Fruit fly (Drosophila melanogaster) whole organism, adult: Measurements from ENCODE around the gene bif.

ENCODE experiments used
- CG11617 ChIP-seq: fragments of 200-800 bp; sonication (Bioruptor generic); optimal IDR thresholded peaks from 2 replicates; lab custom pipeline; 2017; ENCODE audit warnings: mild to moderate bottlenecking, missing biosample characterization, missing genetic modification reagents, missing genetic modification characterization
- CG12768 ChIP-seq: fragments of 200-800 bp; sonication (Bioruptor generic); optimal IDR thresholded peaks from 2 replicates; lab custom pipeline; 2017; ENCODE audit warnings: missing biosample characterization, missing genetic modification characterization, mild to moderate bottlenecking, moderate library complexity, missing genetic modification reagents
- CG14711 ChIP-seq: fragments of 200-800 bp; sonication (Bioruptor generic); optimal IDR thresholded peaks from 2 replicates; lab custom pipeline; 2018; ENCODE audit warnings: missing biosample characterization, mild to moderate bottlenecking, missing genetic modification characterization, moderate library complexity
- CG1620 ChIP-seq: fragments of 200-800 bp; sonication (Bioruptor generic); optimal IDR thresholded peaks from 2 replicates; lab custom pipeline; 2016; ENCODE audit warnings: missing biosample characterization, missing genetic modification characterization
- CG33017 ChIP-seq: fragments of 200-800 bp; sonication (Bioruptor generic); optimal IDR thresholded peaks from 2 replicates; lab custom pipeline; 2018; ENCODE audit warnings: missing biosample characterization, mild to moderate bottlenecking, missing genetic modification characterization, moderate library complexity
- CG5204 ChIP-seq: fragments of 200-800 bp; sonication (Bioruptor generic); optimal IDR thresholded peaks from 2 replicates; lab custom pipeline; 2016; ENCODE audit warnings: missing biosample characterization, missing genetic modification characterization
- CG7045 ChIP-seq: fragments of 200-800 bp; sonication (Bioruptor generic); optimal IDR thresholded peaks from 2 replicates; lab custom pipeline; 2017; ENCODE audit warnings: missing biosample characterization, mild to moderate bottlenecking, missing genetic modification characterization
- CG7101 ChIP-seq: fragments of 200-800 bp; sonication (Bioruptor generic); optimal IDR thresholded peaks from 2 replicates; lab custom pipeline; 2018; ENCODE audit warnings: missing biosample characterization, mild to moderate bottlenecking, missing genetic modification characterization, moderate library complexity
- Clk ChIP-seq: fragments of 200-800 bp; sonication (Bioruptor generic); optimal IDR thresholded peaks from 2 replicates; lab custom pipeline; 2017; ENCODE audit warnings: missing biosample characterization, missing genetic modification characterization
- Crg-1 ChIP-seq: fragments of 200-800 bp; sonication (Bioruptor generic); optimal IDR thresholded peaks from 2 replicates; lab custom pipeline; 2016; ENCODE audit warnings: missing biosample characterization, missing genetic modification characterization
- Hr96 ChIP-seq: fragments of 200-800 bp; sonication (Bioruptor generic); optimal IDR thresholded peaks from 2 replicates; lab custom pipeline; 2016; ENCODE audit warnings: missing biosample characterization, missing genetic modification characterization
- Mnt ChIP-seq: fragments of 200-800 bp; sonication (Bioruptor generic); optimal IDR thresholded peaks from 2 replicates; lab custom pipeline; 2016; ENCODE audit warnings: missing biosample characterization, mild to moderate bottlenecking, missing genetic modification characterization
- bab1 ChIP-seq: fragments of 200-800 bp; sonication (Bioruptor generic); optimal IDR thresholded peaks from 3 replicates; lab custom pipeline; 2019; ENCODE audit warnings: missing biosample characterization, mild to moderate bottlenecking, missing genetic modification characterization, moderate library complexity
- cic ChIP-seq: fragments of 200-800 bp; sonication (Bioruptor generic); optimal IDR thresholded peaks from 2 replicates; lab custom pipeline; 2017; ENCODE audit warnings: missing biosample characterization, mild to moderate bottlenecking, missing genetic modification characterization, moderate library complexity
- cnc ChIP-seq, 2 experiments: fragments of >200 bp; optimal IDR thresholded peaks; 2 replicates each; lab custom pipeline; 2017
- kay ChIP-seq: fragments of 200-800 bp; sonication (Bioruptor generic); peaks from one replicate; lab custom pipeline; 2016; ENCODE audit warnings: missing biosample characterization, missing genetic modification characterization, borderline replicate concordance
- ovo ChIP-seq: fragments of 200-800 bp; sonication (Bioruptor generic); optimal IDR thresholded peaks from 2 replicates; lab custom pipeline; 2016; ENCODE audit warnings: missing biosample characterization, missing genetic modification characterization
- pad ChIP-seq: fragments of 200-800 bp; sonication (Bioruptor generic); optimal IDR thresholded peaks from 3 replicates; lab custom pipeline; 2017; ENCODE audit warnings: missing biosample characterization, missing genetic modification characterization, mild to moderate bottlenecking, moderate library complexity, missing genetic modification reagents
- tj ChIP-seq: fragments of 200-800 bp; sonication (Bioruptor generic); optimal IDR thresholded peaks from 3 replicates; lab custom pipeline; 2017; ENCODE audit warnings: missing biosample characterization, mild to moderate bottlenecking, missing genetic modification characterization, moderate library complexity
- toe ChIP-seq: fragments of 200-800 bp; sonication (Bioruptor generic); optimal IDR thresholded peaks from 2 replicates; lab custom pipeline; 2016; ENCODE audit warnings: missing biosample characterization, missing genetic modification characterization

bif gene

dm6 chrX:11684462-11684861 is 5.7 kb downstream of the bif start:
- TF ChIP-seq CG5204 (GFP tag; lab: Kevin White, UChicago): no peak
- no peak for TF ChIP-seq cic (GFP tag; lab: Kevin White, UChicago)
- TF ChIP-seq toe (GFP tag; lab: Kevin White, UChicago): no peak
- TF ChIP-seq Mnt (GFP tag; lab: Kevin White, UChicago): peak; percentile 43
- no peak for TF ChIP-seq CG14711 (tag; lab: Kevin White, UChicago)
- TF ChIP-seq CG33017 (tag; lab: Kevin White, UChicago): no peak
- TF ChIP-seq Hr96 (GFP tag; lab: Kevin White, UChicago): no peak
- TF ChIP-seq CG7045 (GFP tag; lab: Kevin White, UChicago): no peak
- peak; percentile 47 for TF ChIP-seq tj (GFP tag; lab: Kevin White, UChicago)
- TF ChIP-seq cnc (optimal IDR thresholded peaks at IDR 0.05; lab: Kevin White, UChicago): no peak
- TF ChIP-seq kay (GFP tag; lab: Kevin White, UChicago): peak; percentile 55
- TF ChIP-seq ovo (GFP tag; lab: Kevin White, UChicago): peak; percentile 50
- peak; percentile 19 for TF ChIP-seq CG11617 (GFP tag; lab: Kevin White, UChicago)
- no peak for TF ChIP-seq CG7101 (tag; lab: Kevin White, UChicago)
- no peak for TF ChIP-seq CG1620
- no peak for TF ChIP-seq Clk (GFP tag; lab: Kevin White, UChicago)
- TF ChIP-seq pad: no peak
- peak; percentile 44 for TF ChIP-seq bab1 (GFP tag; lab: Kevin White, UChicago)
- TF ChIP-seq Crg-1 (GFP tag; lab: Kevin White, UChicago): peak; percentile 23
- no peak for TF ChIP-seq CG12768 (GFP tag; lab: Kevin White, UChicago)

dm6 chrX:11685918-11686640 is 7.3 kb downstream of the bif start:
- no peak for TF ChIP-seq CG5204 (GFP tag; lab: Kevin White, UChicago)
- peak; percentile 61 for TF ChIP-seq cic (GFP tag; lab: Kevin White, UChicago)
- no peak for TF ChIP-seq CG33017 (tag; lab: Kevin White, UChicago)
- TF ChIP-seq Hr96 (GFP tag; lab: Kevin White, UChicago): no peak
- peak; percentile 57 for TF ChIP-seq Mnt (GFP tag; lab: Kevin White, UChicago)
- TF ChIP-seq bab1 (GFP tag; lab: Kevin White, UChicago): peak; percentile 33
- peak; percentile 23 for TF ChIP-seq Crg-1 (GFP tag; lab: Kevin White, UChicago)
- TF ChIP-seq kay (GFP tag; lab: Kevin White, UChicago): no peak
- peak; percentile 45 for TF ChIP-seq tj (GFP tag; lab: Kevin White, UChicago)
- peak; percentile 37 for TF ChIP-seq CG11617 (GFP tag; lab: Kevin White, UChicago)
- no peak for TF ChIP-seq cnc (optimal IDR thresholded peaks at IDR 0.05; lab: Kevin White, UChicago)
- peak; percentile 1 for TF ChIP-seq CG7045 (GFP tag; lab: Kevin White, UChicago)
- peak; percentile 29 for TF ChIP-seq CG7101 (tag; lab: Kevin White, UChicago)
- no peak for TF ChIP-seq Clk (GFP tag; lab: Kevin White, UChicago)
- peak; percentile 49 for TF ChIP-seq pad
- TF ChIP-seq ovo (GFP tag; lab: Kevin White, UChicago): peak; percentile 68
- TF ChIP-seq CG12768 (GFP tag; lab: Kevin White, UChicago): peak; percentile 12
- peak; percentile 16 for TF ChIP-seq CG14711 (tag; lab: Kevin White, UChicago)
- TF ChIP-seq toe (GFP tag; lab: Kevin White, UChicago): no peak
- TF ChIP-seq CG1620: no peak

dm6 chrX:11686675-11687074 is 7.9 kb downstream of the bif start:
- TF ChIP-seq Hr96 (GFP tag; lab: Kevin White, UChicago) (no peak), Clk (GFP tag; lab: Kevin White, UChicago) (no peak), toe (GFP tag; lab: Kevin White, UChicago) (no peak)

dm6 chrX:11687666-11688492 is 9.1 kb downstream of the bif start:
- TF ChIP-seq CG7045 (GFP tag; lab: Kevin White, UChicago) (no peak), CG7101 (tag; lab: Kevin White, UChicago) (no peak), kay (GFP tag; lab: Kevin White, UChicago) (peak; percentile 20), Clk (GFP tag; lab: Kevin White, UChicago) (no peak), toe (GFP tag; lab: Kevin White, UChicago) (no peak)

dm6 chrX:11689669-11690068 is 10.9 kb downstream of the bif start:
- TF ChIP-seq tj (GFP tag; lab: Kevin White, UChicago): no peak
- no peak for TF ChIP-seq CG12768 (GFP tag; lab: Kevin White, UChicago)
- TF ChIP-seq CG33017 (tag; lab: Kevin White, UChicago): no peak
